Worm (Caenorhabditis elegans) whole organism, late embryonic: Measurements from ENCODE around the gene pfn-3.

Experiments used
- C38D4.7 ChIP-seq: fragments of 200-800 bp; sonication (Bioruptor generic); optimal IDR thresholded peaks from 2 replicates; lab custom pipeline; 2018; ENCODE audit warnings: mild to moderate bottlenecking, missing genetic modification characterization, moderate library complexity, missing compliant biosample characterization
- F13H6.1 ChIP-seq: sonication (generic microtip); optimal IDR thresholded peaks from 2 replicates; lab custom pipeline; 2016; ENCODE audit warnings: missing genetic modification characterization, missing compliant biosample characterization
- Y22D7AL.16 ChIP-seq: sonication (generic microtip); optimal IDR thresholded peaks from 2 replicates; lab custom pipeline; 2016; ENCODE audit warnings: missing genetic modification characterization, missing compliant biosample characterization
- ahr-1 ChIP-seq: sonication (generic microtip); optimal IDR thresholded peaks from 2 replicates; lab custom pipeline; 2016; ENCODE audit warnings: missing genetic modification characterization, missing compliant biosample characterization
- ama-1 ChIP-seq: fragments of 150-350 bp; optimal IDR thresholded peaks from 2 replicates; lab custom pipeline; 2014
- ceh-14 ChIP-seq: sonication (generic microtip); optimal IDR thresholded peaks from 2 replicates; lab custom pipeline; 2016; ENCODE audit warnings: missing genotype, missing genetic modification characterization, missing compliant biosample characterization
- ceh-18 ChIP-seq: sonication (generic microtip); optimal IDR thresholded peaks from 2 replicates; lab custom pipeline; 2016; ENCODE audit warnings: missing genetic modification characterization, missing compliant biosample characterization
- ceh-2 ChIP-seq: sonication (generic microtip); optimal IDR thresholded peaks from 2 replicates; lab custom pipeline; 2016; ENCODE audit warnings: missing genotype, missing genetic modification characterization, missing compliant biosample characterization
- ceh-24 ChIP-seq: sonication (generic microtip); optimal IDR thresholded peaks from 2 replicates; lab custom pipeline; 2016; ENCODE audit warnings: mild to moderate bottlenecking, missing genetic modification characterization, missing compliant biosample characterization
- ceh-31 ChIP-seq: sonication (generic microtip); optimal IDR thresholded peaks from 2 replicates; lab custom pipeline; 2016; ENCODE audit warnings: missing genetic modification characterization, missing compliant biosample characterization
- ceh-34 ChIP-seq: sonication (generic microtip); optimal IDR thresholded peaks from 2 replicates; lab custom pipeline; 2016; ENCODE audit warnings: mild to moderate bottlenecking, missing genetic modification characterization, missing compliant biosample characterization
- ceh-45 ChIP-seq: fragments of 200-800 bp; sonication (Bioruptor generic); IDR thresholded peaks from 2 replicates; pipeline ENCODE4 v1.3.6; 2022; ENCODE audit warnings: missing genetic modification reagents, missing genetic modification characterization, missing compliant biosample characterization
- ceh-48 ChIP-seq: sonication (generic microtip); optimal IDR thresholded peaks from 2 replicates; lab custom pipeline; 2016; ENCODE audit warnings: missing genetic modification characterization, inconsistent platforms, missing compliant biosample characterization
- dmd-4 ChIP-seq: sonication (generic microtip); optimal IDR thresholded peaks from 2 replicates; lab custom pipeline; 2016; ENCODE audit warnings: borderline replicate concordance, missing genetic modification characterization, missing compliant biosample characterization
- elt-4 ChIP-seq: sonication (generic microtip); optimal IDR thresholded peaks from 2 replicates; lab custom pipeline; 2016; ENCODE audit warnings: missing genetic modification characterization, missing compliant biosample characterization
- eyg-1 ChIP-seq: sonication (generic microtip); optimal IDR thresholded peaks from 2 replicates; lab custom pipeline; 2016; ENCODE audit warnings: missing genotype, missing genetic modification characterization, missing compliant biosample characterization
- fax-1 ChIP-seq: sonication (generic microtip); optimal IDR thresholded peaks from 2 replicates; lab custom pipeline; 2016; ENCODE audit warnings: missing genotype, missing genetic modification characterization, missing compliant biosample characterization
- fkh-10 ChIP-seq: fragments of 150-350 bp; optimal IDR thresholded peaks from 2 replicates; lab custom pipeline; 2014; ENCODE audit warnings: missing biosample characterization, missing genetic modification reagents, missing genetic modification characterization
- gmeb-2 ChIP-seq: sonication (generic microtip); optimal IDR thresholded peaks from 2 replicates; lab custom pipeline; 2016; ENCODE audit warnings: missing genetic modification characterization, inconsistent platforms, missing compliant biosample characterization
- hlh-13 ChIP-seq: fragments of 200-800 bp; sonication (Bioruptor generic); optimal IDR thresholded peaks from 2 replicates; lab custom pipeline; 2018; ENCODE audit warnings: mild to moderate bottlenecking, missing genetic modification characterization, missing compliant biosample characterization
- hlh-15 ChIP-seq: sonication (generic microtip); optimal IDR thresholded peaks from 2 replicates; lab custom pipeline; 2016; ENCODE audit warnings: missing genetic modification characterization, missing compliant biosample characterization
- hlh-30 ChIP-seq: sonication (generic microtip); optimal IDR thresholded peaks from 2 replicates; lab custom pipeline; 2017; ENCODE audit warnings: antibody characterized with exemption, missing genetic modification characterization, missing compliant biosample characterization; ENCODE audit not compliant: insufficient read depth
- hlh-6 ChIP-seq: sonication (generic microtip); optimal IDR thresholded peaks from 2 replicates; lab custom pipeline; 2016; ENCODE audit warnings: missing genotype, missing genetic modification characterization, missing compliant biosample characterization
- lim-6 ChIP-seq: sonication (generic microtip); optimal IDR thresholded peaks from 2 replicates; lab custom pipeline; 2016; ENCODE audit warnings: missing genetic modification characterization, missing compliant biosample characterization
- mec-3 ChIP-seq: sonication (generic microtip); optimal IDR thresholded peaks from 2 replicates; lab custom pipeline; 2016; ENCODE audit warnings: borderline replicate concordance, missing genetic modification characterization, missing compliant biosample characterization
- nfya-1 ChIP-seq: sonication (generic microtip); optimal IDR thresholded peaks from 2 replicates; lab custom pipeline; 2017; ENCODE audit warnings: missing genetic modification characterization, mild to moderate bottlenecking, missing compliant biosample characterization, antibody characterized with exemption, moderate library complexity
- npax-4 ChIP-seq: sonication (generic microtip); optimal IDR thresholded peaks from 2 replicates; lab custom pipeline; 2016; ENCODE audit warnings: missing genetic modification characterization, missing compliant biosample characterization
- pag-3 ChIP-seq: sonication (generic microtip); optimal IDR thresholded peaks from 2 replicates; lab custom pipeline; 2016; ENCODE audit warnings: missing compliant biosample characterization, missing genetic modification characterization, borderline replicate concordance
- pat-9 ChIP-seq: fragments of 200-800 bp; sonication (Bioruptor generic); optimal IDR thresholded peaks from 2 replicates; lab custom pipeline; 2018; ENCODE audit warnings: mild to moderate bottlenecking, missing genetic modification characterization, moderate library complexity, missing compliant biosample characterization
- pax-1 ChIP-seq: fragments of 150-350 bp; optimal IDR thresholded peaks from 2 replicates; lab custom pipeline; 2014; ENCODE audit warnings: missing biosample characterization, missing genetic modification characterization
- pha-2 ChIP-seq: sonication (generic microtip); optimal IDR thresholded peaks from 2 replicates; lab custom pipeline; 2017; ENCODE audit warnings: mild to moderate bottlenecking, missing genetic modification characterization, missing compliant biosample characterization
- pha-4 ChIP-seq: fragments of 150-350 bp; optimal IDR thresholded peaks from 2 replicates; lab custom pipeline; 2018; ENCODE audit warnings: missing biosample characterization, missing genetic modification reagents, missing genetic modification characterization
- pqm-1 ChIP-seq: sonication (generic microtip); optimal IDR thresholded peaks from 2 replicates; lab custom pipeline; 2016; ENCODE audit warnings: missing genetic modification characterization, missing compliant biosample characterization
- pros-1 ChIP-seq: fragments of 150-350 bp; optimal IDR thresholded peaks from 2 replicates; lab custom pipeline; 2014; ENCODE audit warnings: missing biosample characterization, missing genetic modification reagents, missing genetic modification characterization
- ref-2 ChIP-seq: sonication (generic microtip); optimal IDR thresholded peaks from 2 replicates; lab custom pipeline; 2016; ENCODE audit warnings: missing genetic modification characterization, missing compliant biosample characterization
- rnt-1 ChIP-seq: sonication (generic microtip); optimal IDR thresholded peaks from 2 replicates; lab custom pipeline; 2016; ENCODE audit warnings: missing genetic modification characterization, missing compliant biosample characterization
- sox-2 ChIP-seq: fragments of 200-800 bp; sonication (Bioruptor generic); IDR thresholded peaks from 2 replicates; pipeline ENCODE4 v1.3.6; 2022; ENCODE audit warnings: missing genetic modification reagents, missing genetic modification characterization, missing compliant biosample characterization
- sox-4 ChIP-seq: sonication (generic microtip); optimal IDR thresholded peaks from 2 replicates; lab custom pipeline; 2017; ENCODE audit warnings: mild to moderate bottlenecking, missing genetic modification characterization, inconsistent platforms, missing compliant biosample characterization
- syd-9 ChIP-seq: sonication (generic microtip); optimal IDR thresholded peaks from 2 replicates; lab custom pipeline; 2016; ENCODE audit warnings: mild to moderate bottlenecking, missing genetic modification characterization, moderate library complexity, missing compliant biosample characterization
- tbx-2 ChIP-seq: sonication (generic microtip); optimal IDR thresholded peaks from 2 replicates; lab custom pipeline; 2016; ENCODE audit warnings: missing genetic modification characterization, missing compliant biosample characterization
- tbx-7 ChIP-seq: sonication (generic microtip); optimal IDR thresholded peaks from 2 replicates; lab custom pipeline; 2016; ENCODE audit warnings: missing genotype, missing genetic modification characterization, missing compliant biosample characterization
- ttx-3 ChIP-seq: sonication (generic microtip); optimal IDR thresholded peaks from 2 replicates; lab custom pipeline; 2016; ENCODE audit warnings: missing genetic modification reagents, missing genetic modification characterization, missing compliant biosample characterization
- unc-3 ChIP-seq, 2 experiments: fragments of 200-800 bp in 1 of 2; sonication (Bioruptor generic) in 1 of 2; sonication (generic microtip) in 1 of 2; conservative IDR thresholded peaks in 1 of 2; optimal IDR thresholded peaks in 1 of 2; 2 replicates each; pipeline versions ENCODE4 v1.3.6 to Lab custom; 2016 to 2022; ENCODE audit warnings: missing compliant biosample characterization in 2 of 2, missing genetic modification characterization in 2 of 2, missing genetic modification reagents in 1 of 2
- unc-86 ChIP-seq: sonication (generic microtip); optimal IDR thresholded peaks from 2 replicates; lab custom pipeline; 2016; ENCODE audit warnings: missing genetic modification characterization, missing compliant biosample characterization
- zip-5 ChIP-seq: sonication (generic microtip); optimal IDR thresholded peaks from 2 replicates; lab custom pipeline; 2016; ENCODE audit warnings: missing genetic modification characterization, missing compliant biosample characterization
- ztf-16 ChIP-seq: sonication (generic microtip); optimal IDR thresholded peaks from 2 replicates; lab custom pipeline; 2017; ENCODE audit warnings: missing genetic modification characterization, missing compliant biosample characterization

The pfn-3 gene

ce11 chrX:1085000-1085399 is 4.6 kb upstream of the pfn-3 start:
- TF ChIP-seq ztf-16 (tag; lab: Kevin White, UChicago) (no peak), zip-5 (tag; lab: Kevin White, UChicago) (no peak), F13H6.1 (tag; lab: Kevin White, UChicago) (no peak), pha-2 (tag; lab: Kevin White, UChicago) (no peak), ceh-2 (tag; lab: Kevin White, UChicago) (no peak), elt-4 (tag; lab: Kevin White, UChicago) (no peak), ceh-24 (no peak), hlh-13 (GFP tag; lab: Kevin White, UChicago) (no peak), tbx-7 (no peak)

ce11 chrX:1081927-1082326 is 1.5 kb upstream of the pfn-3 start:
- no peak for TF ChIP-seq dmd-4
- TF ChIP-seq gmeb-2 (tag; lab: Kevin White, UChicago): no peak
- TF ChIP-seq ref-2: no peak
- peak; percentile 68 for TF ChIP-seq lim-6 (tag; lab: Kevin White, UChicago)
- TF ChIP-seq hlh-6 (tag; lab: Kevin White, UChicago): peak; percentile 60
- peak; percentile 17 for TF ChIP-seq nfya-1 (tag; lab: Kevin White, UChicago)
- no peak for TF ChIP-seq hlh-30 (tag; lab: Kevin White, UChicago)
- no peak for TF ChIP-seq mec-3 (tag; lab: Kevin White, UChicago)
- TF ChIP-seq ceh-18 (tag; lab: Kevin White, UChicago): peak; percentile 69
- no peak for TF ChIP-seq zip-5 (tag; lab: Kevin White, UChicago)
- no peak for TF ChIP-seq pag-3
- peak; percentile 11 for TF ChIP-seq ceh-34
- peak; percentile 3 for TF ChIP-seq elt-4 (tag; lab: Kevin White, UChicago)
- no peak for TF ChIP-seq ztf-16 (tag; lab: Kevin White, UChicago)
- no peak for TF ChIP-seq pax-1 (tag; lab: Kevin White, UChicago)
- TF ChIP-seq unc-86: no peak
- TF ChIP-seq Y22D7AL.16 (tag; lab: Kevin White, UChicago): no peak
- TF ChIP-seq rnt-1: peak; percentile 88
- no peak for TF ChIP-seq sox-2
- TF ChIP-seq, all 69 proteins: peak for 7

ce11 chrX:1072152-1072551 is 8.3 kb downstream of the pfn-3 start, which contains the start of gene lim-6:
TSS of gene lim-6 (plus strand) at chrX:1072452.
- TF ChIP-seq hlh-15: no peak
- no peak for TF ChIP-seq pqm-1 (tag; lab: Kevin White, UChicago)
- no peak for TF ChIP-seq ceh-48 (tag; lab: Kevin White, UChicago)
- no peak for TF ChIP-seq hlh-13 (GFP tag; lab: Kevin White, UChicago)

- TF ChIP-seq ttx-3 (no peak), ztf-16 (tag; lab: Kevin White, UChicago) (no peak), ceh-2 (tag; lab: Kevin White, UChicago) (no peak), mec-3 (tag; lab: Kevin White, UChicago) (no peak), fkh-10 (GFP tag; lab: Kevin White, UChicago) (no peak), syd-9 (no peak), ceh-34 (no peak), unc-3 (GFP tag; conservative IDR thresholded peaks at IDR 0.05; lab: Robert Waterston, UW) (no peak), unc-3 (tag; optimal IDR thresholded peaks at IDR 0.05; lab: Kevin White, UChicago) (no peak), ceh-45 (no peak)
These were observed 11.5 kb downstream of the pfn-3 start, which contains the start of gene mksr-1 for ce11 chrX:1068986-1069385. TSS of gene mksr-1 (minus strand) at chrX:1069129.

- TF ChIP-seq ceh-14 (peak; percentile 48), pat-9 (no peak), eyg-1 (tag; lab: Kevin White, UChicago) (no peak), pha-4 (tag; lab: Kevin White, UChicago) (no peak), sox-4 (tag; lab: Kevin White, UChicago) (peak; percentile 4), ama-1 (lab: Kevin White, UChicago) (no peak), C38D4.7 (GFP tag; lab: Kevin White, UChicago) (no peak), fkh-10 (GFP tag; lab: Kevin White, UChicago) (no peak), ceh-31 (peak; percentile 77), ceh-2 (tag; lab: Kevin White, UChicago) (no peak), tbx-2 (tag; lab: Kevin White, UChicago) (peak; percentile 61), tbx-7 (no peak), hlh-15 (no peak), npax-4 (tag; lab: Kevin White, UChicago) (no peak), pros-1 (tag; lab: Kevin White, UChicago) (peak; percentile 61), ahr-1 (tag; lab: Kevin White, UChicago) (no peak), fax-1 (tag; lab: Kevin White, UChicago) (no peak), F13H6.1 (tag; lab: Kevin White, UChicago) (no peak), gmeb-2 (tag; lab: Kevin White, UChicago) (no peak)
These were observed 16.4 kb downstream of the pfn-3 start for ce11 chrX:1064064-1064463.
